Fruit fly (Drosophila melanogaster) whole organism, embryonic: ENCODE results near the gene CG32176.

Experiments used
- Atf3 ChIP-seq: fragments of 200-800 bp; sonication (Bioruptor generic); optimal IDR thresholded peaks from 3 replicates; lab custom pipeline; 2016; ENCODE audit warnings: missing biosample characterization, missing genetic modification characterization
- CG1024 ChIP-seq: fragments of 200-800 bp; sonication (Bioruptor generic); IDR thresholded peaks from 2 replicates; pipeline ENCODE4 v1.3.6; 2022; ENCODE audit warnings: missing biosample characterization, missing genetic modification characterization
- CG12219 ChIP-seq: fragments of 200-800 bp; sonication (Bioruptor generic); optimal IDR thresholded peaks from 3 replicates; lab custom pipeline; 2018; ENCODE audit warnings: missing biosample characterization, mild to moderate bottlenecking, missing genetic modification characterization
- Eip74EF ChIP-seq, 2 experiments: fragments of 200-800 bp in 1 of 2; fragments of >200 bp in 1 of 2; sonication (Bioruptor generic) in 1 of 2; optimal IDR thresholded peaks; 2 replicates each; lab custom pipeline; 2017 to 2019; ENCODE audit warnings: missing biosample characterization in 2 of 2, missing genetic modification characterization in 2 of 2, mild to moderate bottlenecking in 1 of 2, moderate library complexity in 1 of 2
- Hr39 ChIP-seq: fragments of >200 bp; optimal IDR thresholded peaks from 2 replicates; lab custom pipeline; 2017
- Ssrp ChIP-seq: fragments of 200-800 bp; sonication (Bioruptor generic); optimal IDR thresholded peaks from 2 replicates; lab custom pipeline; 2018; ENCODE audit warnings: missing biosample characterization, mild to moderate bottlenecking, missing genetic modification characterization, moderate library complexity
- Tbp ChIP-seq: fragments of >200 bp; optimal IDR thresholded peaks from 2 replicates; lab custom pipeline; 2018; ENCODE audit warnings: missing biosample characterization, missing genetic modification characterization
- dm ChIP-seq: fragments of 200-800 bp; sonication (Bioruptor generic); optimal IDR thresholded peaks from 3 replicates; lab custom pipeline; 2016; ENCODE audit warnings: missing biosample characterization, missing genetic modification characterization
- ind ChIP-seq: fragments of 200-800 bp; sonication (Bioruptor generic); optimal IDR thresholded peaks from 3 replicates; lab custom pipeline; 2016; ENCODE audit warnings: missing biosample characterization, missing genetic modification characterization
- p53 ChIP-seq: fragments of 200-800 bp; sonication (Bioruptor generic); optimal IDR thresholded peaks from 2 replicates; lab custom pipeline; 2016; ENCODE audit warnings: missing biosample characterization, missing genetic modification characterization
- pb ChIP-seq: fragments of 200-800 bp; sonication (Bioruptor generic); optimal IDR thresholded peaks from 3 replicates; lab custom pipeline; 2016; ENCODE audit warnings: missing biosample characterization, missing genetic modification characterization
- unpg ChIP-seq: fragments of 200-800 bp; sonication (Bioruptor generic); optimal IDR thresholded peaks from 3 replicates; lab custom pipeline; 2018; ENCODE audit warnings: missing biosample characterization, mild to moderate bottlenecking, missing genetic modification characterization, moderate library complexity

dm6 chr3L:17474711-17475451, 41.2 kb downstream of the CG32176 start, which contains the start of the genes UQCR-Q and CG46525:
- no peak for TF ChIP-seq Ssrp (tag; lab: Kevin White, UChicago)
- TF ChIP-seq Hr39 (lab: Kevin White, UChicago), result no peak
- TF ChIP-seq pb, result no peak
- TF ChIP-seq unpg (GFP tag; lab: Kevin White, UChicago), result peak; percentile 6
- TF ChIP-seq Eip74EF (GFP tag; optimal IDR thresholded peaks at IDR 0.05; lab: Kevin White, UChicago), result no peak
- TF ChIP-seq p53 (GFP tag; lab: Kevin White, UChicago), result no peak
- TF ChIP-seq CG12219 (GFP tag; lab: Kevin White, UChicago), result no peak
- no peak for TF ChIP-seq Tbp
- TF ChIP-seq ind, result no peak
- no peak for TF ChIP-seq CG1024
- TF ChIP-seq Atf3, result no peak
- no peak for TF ChIP-seq dm (GFP tag; lab: Kevin White, UChicago)
